Fruit fly (Drosophila melanogaster): ENCODE results near the gene jub.

The jub gene

DNA sequence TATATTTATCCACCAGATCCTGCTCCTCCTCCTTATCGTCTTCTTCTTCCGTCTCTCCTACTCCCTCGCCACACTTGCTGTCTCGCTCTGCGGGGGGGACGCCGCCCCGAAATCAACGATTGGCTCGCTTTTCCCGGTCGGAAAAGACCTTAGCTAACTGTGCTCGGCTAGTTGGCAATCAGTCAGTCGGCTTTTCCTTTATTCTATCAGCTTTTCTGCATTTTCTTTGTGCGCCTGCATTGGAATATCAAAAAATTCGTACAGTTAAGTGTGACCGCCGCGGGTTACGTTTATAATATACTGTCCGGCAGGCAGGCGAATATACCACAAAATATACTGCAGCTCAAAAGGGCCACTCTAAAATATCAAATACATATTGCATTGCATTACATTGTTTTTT is at the start of gene jub:
Gene jub, minus strand, starts transcription at position 289 of the 400 bp plus-strand sequence.
- no peak for TF ChIP-seq Ada2b (GFP tag; IDR thresholded peaks at IDR 0.05)
- TF ChIP-seq CG12104 (GFP tag; optimal IDR thresholded peaks at IDR 0.05): no peak
- no peak for TF ChIP-seq Doc3 (GFP tag; IDR thresholded peaks at IDR 0.05; ENCODE audit: partially characterized antibody)
- no peak for TF ChIP-seq lmd (GFP tag; IDR thresholded peaks at IDR 0.05)
- no peak for TF ChIP-seq tio (GFP tag; optimal IDR thresholded peaks at IDR 0.05)
- TF ChIP-seq CG7987 (GFP tag; optimal IDR thresholded peaks at IDR 0.05): no peak
- peak; percentile 5 for TF ChIP-seq trem (tag; optimal IDR thresholded peaks at IDR 0.05)
- TF ChIP-seq Bgb (GFP tag; IDR thresholded peaks at IDR 0.05; ENCODE audit: partially characterized antibody): no peak
- no peak for TF ChIP-seq tup (GFP tag; optimal IDR thresholded peaks at IDR 0.05)
- TF ChIP-seq CG13424 (tag; optimal IDR thresholded peaks at IDR 0.05): no peak
- TF ChIP-seq Dp (GFP tag; optimal IDR thresholded peaks at IDR 0.05): peak; percentile 46
- TF ChIP-seq ken (GFP tag; IDR thresholded peaks at IDR 0.05): no peak
- TF ChIP-seq nmo (GFP tag; optimal IDR thresholded peaks at IDR 0.05): no peak
- TF ChIP-seq CG13123 (GFP tag; optimal IDR thresholded peaks at IDR 0.05): no peak
- no peak for TF ChIP-seq Eip74EF (GFP tag; optimal IDR thresholded peaks at IDR 0.05)
- no peak for TF ChIP-seq esg (GFP tag; conservative IDR thresholded peaks at IDR 0.05)
- TF ChIP-seq pfk (GFP tag; optimal IDR thresholded peaks at IDR 0.05): no peak
- TF ChIP-seq Gug (GFP tag; IDR thresholded peaks at IDR 0.05): no peak
- TF ChIP-seq Lim3 (GFP tag; IDR thresholded peaks at IDR 0.05): no peak
- TF ChIP-seq CG12071 (GFP tag; optimal IDR thresholded peaks at IDR 0.05): no peak
- TF ChIP-seq CG4617 (GFP tag; optimal IDR thresholded peaks at IDR 0.05; ENCODE audit: borderline replicate concordance): peak; percentile 98
- TF ChIP-seq stwl (tag; optimal IDR thresholded peaks at IDR 0.05): peak; percentile 85
- no peak for TF ChIP-seq CG6272 (GFP tag; IDR thresholded peaks at IDR 0.05)
- no peak for TF ChIP-seq Aef1 (GFP tag; IDR thresholded peaks at IDR 0.05)
- TF ChIP-seq CG10462 (GFP tag; optimal IDR thresholded peaks at IDR 0.05): no peak
- no peak for TF ChIP-seq CG18764 (GFP tag; optimal IDR thresholded peaks at IDR 0.05)
- TF ChIP-seq Pdp1 (GFP tag; optimal IDR thresholded peaks at IDR 0.05): no peak
- no peak for TF ChIP-seq nau (GFP tag; optimal IDR thresholded peaks at IDR 0.05)
- no peak for TF ChIP-seq chif (GFP tag; optimal IDR thresholded peaks at IDR 0.05)
- no peak for TF ChIP-seq CG1024 (GFP tag; IDR thresholded peaks at IDR 0.05)
- peak; percentile 26 for TF ChIP-seq CG12659 (GFP tag; optimal IDR thresholded peaks at IDR 0.05)
- TF ChIP-seq dmrt11E (tag; optimal IDR thresholded peaks at IDR 0.05): no peak
- TF ChIP-seq Xbp1 (GFP tag; optimal IDR thresholded peaks at IDR 0.05): no peak
- no peak for TF ChIP-seq gcm (GFP tag; optimal IDR thresholded peaks at IDR 0.05)
- no peak for TF ChIP-seq zf30C (GFP tag; optimal IDR thresholded peaks at IDR 0.05)
- TF ChIP-seq br (optimal IDR thresholded peaks at IDR 0.05): no peak
- peak; percentile 26 for TF ChIP-seq Sin3A (optimal IDR thresholded peaks at IDR 0.05)
- TF ChIP-seq ewg (GFP tag; optimal IDR thresholded peaks at IDR 0.05): no peak
- TF ChIP-seq sd (tag; optimal IDR thresholded peaks at IDR 0.05): no peak
- TF ChIP-seq gfzf (GFP tag; optimal IDR thresholded peaks at IDR 0.05): peak; percentile 82
- peak; percentile 38 for TF ChIP-seq Scr (GFP tag; IDR thresholded peaks at IDR 0.05; ENCODE audit: partially characterized antibody)
- peak; percentile 42 for TF ChIP-seq E2f2 (GFP tag; IDR thresholded peaks at IDR 0.05)
- TF ChIP-seq nom (GFP tag; optimal IDR thresholded peaks at IDR 0.05): peak; percentile 1
- TF ChIP-seq Opbp (GFP tag; IDR thresholded peaks at IDR 0.05; ENCODE audit: partially characterized antibody): no peak
- no peak for TF ChIP-seq tgo (GFP tag; IDR thresholded peaks at IDR 0.05)
- no peak for TF ChIP-seq TFAM (GFP tag; optimal IDR thresholded peaks at IDR 0.05)
- no peak for TF ChIP-seq CG7963 (GFP tag; IDR thresholded peaks at IDR 0.05; ENCODE audit: partially characterized antibody)
- TF ChIP-seq CG1233 (GFP tag; optimal IDR thresholded peaks at IDR 0.05): no peak
- peak; percentile 11 for TF ChIP-seq CG10267 (tag; optimal IDR thresholded peaks at IDR 0.05)
- TF ChIP-seq CG10431 (GFP tag; optimal IDR thresholded peaks at IDR 0.05): no peak
- no peak for TF ChIP-seq yki (optimal IDR thresholded peaks at IDR 0.05)

Data from whole organism, embryonic.